Worm (Caenorhabditis elegans) whole organism, mixed stage, embryonic: ENCODE measurements around the gene igcm-2.

ENCODE experiments used
- lin-13 ChIP-seq: fragments of 150-350 bp; optimal IDR thresholded peaks from 2 replicates; lab custom pipeline; 2014; ENCODE audit warnings: missing biosample characterization, missing genetic modification characterization
- mab-5 ChIP-seq: fragments of 150-350 bp; optimal IDR thresholded peaks from 2 replicates; lab custom pipeline; 2014; ENCODE audit warnings: missing biosample characterization, missing genetic modification characterization
- nhr-28 ChIP-seq: fragments of 150-350 bp; optimal IDR thresholded peaks from 2 replicates; lab custom pipeline; 2014; ENCODE audit warnings: missing biosample characterization, missing genetic modification characterization
- snpc-4 ChIP-seq: fragments of 150-350 bp; optimal IDR thresholded peaks from 2 replicates; lab custom pipeline; 2014; ENCODE audit warnings: missing biosample characterization, missing genetic modification characterization
- unc-62 ChIP-seq: fragments of 150-350 bp; optimal IDR thresholded peaks from 2 replicates; lab custom pipeline; 2014; ENCODE audit warnings: missing biosample characterization, missing genetic modification reagents, missing genetic modification characterization
- ztf-11 ChIP-seq: fragments of 150-350 bp; optimal IDR thresholded peaks from 2 replicates; lab custom pipeline; 2014; ENCODE audit warnings: missing biosample characterization, missing genetic modification characterization

DNA sequence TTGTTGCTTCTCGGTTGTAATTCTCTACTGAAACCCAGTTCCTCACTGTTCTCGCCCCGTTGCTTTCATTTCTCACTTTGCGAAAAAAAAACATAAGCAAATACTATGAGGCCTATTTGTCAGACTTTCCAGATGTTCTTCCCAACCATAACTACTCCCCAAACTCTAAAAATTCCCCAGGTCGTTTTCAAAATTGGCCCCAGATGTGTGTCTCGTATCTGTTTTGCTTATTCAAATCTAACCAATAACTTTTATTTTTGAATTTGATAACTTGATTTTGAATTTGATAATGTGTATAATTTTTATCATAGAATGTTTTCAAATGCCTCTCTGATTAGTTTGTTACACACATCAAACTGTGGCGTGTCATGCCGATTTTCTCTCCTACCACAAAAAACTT lies 16.4 kb upstream of the igcm-2 start:
- TF ChIP-seq ztf-11 (tag; lab: Kevin White, UChicago), result no peak
- no peak for TF ChIP-seq snpc-4
- TF ChIP-seq lin-13, result no peak
- TF ChIP-seq nhr-28 (tag; lab: Kevin White, UChicago), result no peak
- no peak for TF ChIP-seq mab-5
- no peak for TF ChIP-seq unc-62 (GFP tag; lab: Kevin White, UChicago)
